Worm (Caenorhabditis elegans): ENCODE measurements around the gene nspb-9.

nspb-9 gene

DNA sequence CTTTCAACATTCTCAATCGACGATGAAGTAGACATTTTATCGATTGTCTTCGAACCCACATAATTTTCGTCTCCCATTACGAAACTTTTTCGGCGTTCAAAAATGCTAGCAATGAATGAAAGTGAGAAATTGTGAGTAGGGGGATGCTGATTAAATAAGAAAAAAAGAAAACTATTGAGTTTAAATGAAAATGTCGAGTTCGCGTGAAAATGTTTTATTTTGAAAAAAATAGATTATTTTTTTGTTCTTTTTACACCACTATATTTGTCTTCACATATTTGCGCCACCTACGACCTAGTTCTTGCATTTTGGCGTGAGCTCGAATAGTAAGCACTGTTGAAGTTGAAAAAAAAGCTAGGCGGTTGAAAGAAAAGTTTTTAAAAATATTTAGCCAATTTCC is 1.5 kb downstream of the nspb-9 start, which contains the start of gene C01G12.3:
C01G12.3 (minus strand) TSS at position 101 of the 400 bp plus-strand sequence.
- TF ChIP-seq F22D6.2 (tag; optimal IDR thresholded peaks at IDR 0.05) (no peak), B0035.1 (tag; optimal IDR thresholded peaks at IDR 0.05) (no peak), hmg-20 (GFP tag; IDR thresholded peaks at IDR 0.05) (no peak), ekl-4 (GFP tag; IDR thresholded peaks at IDR 0.05) (no peak), tlf-1 (GFP tag; optimal IDR thresholded peaks at IDR 0.05) (no peak), lin-26 (GFP tag; IDR thresholded peaks at IDR 0.05) (no peak), Y53G8AR.9 (GFP tag; conservative IDR thresholded peaks at IDR 0.05) (no peak), F57A8.1 (GFP tag; optimal IDR thresholded peaks at IDR 0.05) (no peak)

DNA sequence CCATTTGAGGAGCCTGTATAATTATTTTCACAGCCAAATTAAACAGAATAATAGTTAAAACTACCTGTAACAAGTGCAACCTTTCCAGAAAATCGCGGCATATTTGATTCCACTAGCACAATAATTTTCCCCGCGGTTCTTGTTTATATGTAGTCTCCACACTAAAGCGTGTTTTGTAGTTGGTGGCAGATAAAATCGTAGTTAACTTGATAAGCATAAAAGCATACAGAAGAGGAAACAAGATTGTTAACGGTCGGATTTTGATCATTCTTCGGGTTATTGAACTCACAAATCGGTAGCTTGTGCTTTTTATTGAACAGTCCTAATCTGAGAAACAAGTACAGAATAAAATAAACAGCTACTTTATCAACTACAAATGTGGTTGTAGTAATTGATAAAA is 6.7 kb downstream of the nspb-9 start, which contains the start of gene C01G12.5:
C01G12.5 (minus strand) TSS at position 101 of the 400 bp plus-strand sequence.
- TF ChIP-seq athp-1 (tag; optimal IDR thresholded peaks at IDR 0.05) (no peak), snpc-1.1 (tag; optimal IDR thresholded peaks at IDR 0.05; ENCODE audit: insufficient read depth) (no peak), K12H6.12 (tag; optimal IDR thresholded peaks at IDR 0.05) (no peak), ceh-100 (GFP tag; IDR thresholded peaks at IDR 0.05) (no peak), die-1 (tag; optimal IDR thresholded peaks at IDR 0.05) (no peak), snpc-4 (GFP tag; optimal IDR thresholded peaks at IDR 0.05) (no peak), snpc-4 (tag; optimal IDR thresholded peaks at IDR 0.05) (no peak), ceh-79 (tag; optimal IDR thresholded peaks at IDR 0.05) (no peak), attf-3 (GFP tag; conservative IDR thresholded peaks at IDR 0.05) (no peak), atf-7 (tag; optimal IDR thresholded peaks at IDR 0.05) (no peak), ztf-26 (tag; optimal IDR thresholded peaks at IDR 0.05) (no peak), pha-4 (tag; optimal IDR thresholded peaks at IDR 0.05) (no peak), lin-35 (GFP tag; optimal IDR thresholded peaks at IDR 0.05) (no peak), efl-1 (GFP tag; optimal IDR thresholded peaks at IDR 0.05) (no peak), fkh-3 (tag; optimal IDR thresholded peaks at IDR 0.05) (no peak), tbx-9 (tag; optimal IDR thresholded peaks at IDR 0.05; ENCODE audit: borderline replicate concordance) (no peak), rpc-1 (optimal IDR thresholded peaks at IDR 0.05) (no peak), rpc-1 (tag; optimal IDR thresholded peaks at IDR 0.05) (no peak), xnd-1 (tag; optimal IDR thresholded peaks at IDR 0.05) (no peak), F37B4.10 (GFP tag; IDR thresholded peaks at IDR 0.05) (no peak)

DNA sequence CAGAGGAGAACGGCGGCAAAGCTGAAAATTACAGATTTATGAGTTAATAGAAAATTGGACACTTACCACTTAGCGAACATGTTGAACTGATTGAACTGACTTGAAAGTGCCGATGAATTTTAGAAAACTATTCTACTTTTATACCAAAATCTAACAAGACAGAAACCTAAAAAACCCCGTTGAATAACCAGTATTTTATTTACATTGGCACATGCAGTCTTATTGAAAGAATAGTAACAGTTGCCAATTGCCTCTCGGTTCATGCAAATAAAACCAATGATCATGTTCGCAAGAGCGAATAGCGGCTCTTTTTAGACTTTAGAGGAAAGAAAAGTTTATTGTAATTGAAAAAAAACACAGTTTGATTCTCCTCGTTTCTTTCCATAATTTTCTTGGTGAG is 7.5 kb downstream of the nspb-9 start, which contains the start of gene nspb-10:
nspb-10 (minus strand) TSS at position 101 of the 400 bp plus-strand sequence.
- TF ChIP-seq lsy-27 (tag; optimal IDR thresholded peaks at IDR 0.05; ENCODE audit: borderline replicate concordance, insufficient read depth), result no peak
- no peak for TF ChIP-seq Y53F4B.3 (GFP tag; IDR thresholded peaks at IDR 0.05)
- TF ChIP-seq egrh-3 (GFP tag; IDR thresholded peaks at IDR 0.05), result no peak
- TF ChIP-seq repo-1 (tag; optimal IDR thresholded peaks at IDR 0.05), result no peak
- TF ChIP-seq K11D2.4 (GFP tag; IDR thresholded peaks at IDR 0.05), result no peak
- TF ChIP-seq Y95B8A.8 (GFP tag; IDR thresholded peaks at IDR 0.05), result no peak
- no peak for TF ChIP-seq chd-7 (tag; optimal IDR thresholded peaks at IDR 0.05)
- no peak for TF ChIP-seq F52B5.7 (tag; optimal IDR thresholded peaks at IDR 0.05)
- no peak for TF ChIP-seq hlh-26 (GFP tag; conservative IDR thresholded peaks at IDR 0.05)
- TF ChIP-seq madf-8 (GFP tag; conservative IDR thresholded peaks at IDR 0.05), result no peak

Measured in whole organism, young adult.